Worm (Caenorhabditis elegans) whole organism, young adult: ENCODE measurements around the gene vps-36.
A peak's percentile ranks its signal among the peaks of the same experiment; 100 is the strongest.

ENCODE experiments used
- C06A6.2 ChIP-seq: fragments of 200-800 bp; sonication (Bioruptor generic); conservative IDR thresholded peaks from 2 replicates; pipeline ENCODE4 v1.3.6; 2022; ENCODE audit warnings: missing genetic modification characterization, missing compliant biosample characterization
- F23B12.7 ChIP-seq: sonication (generic microtip); optimal IDR thresholded peaks from 2 replicates; lab custom pipeline; 2017; ENCODE audit warnings: missing genetic modification characterization, mild to moderate bottlenecking, missing compliant biosample characterization, antibody characterized with exemption, moderate library complexity; ENCODE audit not compliant: insufficient read depth
- F33H1.4 ChIP-seq: fragments of 200-800 bp; sonication (Bioruptor generic); IDR thresholded peaks from 2 replicates; pipeline ENCODE4 v1.3.6; 2022; ENCODE audit warnings: missing genetic modification reagents, missing genetic modification characterization, missing compliant biosample characterization
- F49E8.2 ChIP-seq: sonication (generic microtip); optimal IDR thresholded peaks from 3 replicates; lab custom pipeline; 2017; ENCODE audit warnings: missing genetic modification characterization, mild to moderate bottlenecking, missing compliant biosample characterization, antibody characterized with exemption, moderate library complexity; ENCODE audit not compliant: insufficient read depth
- Y95B8A.8 ChIP-seq: fragments of 200-800 bp; sonication (Bioruptor generic); IDR thresholded peaks from 2 replicates; pipeline ENCODE4 v1.3.6; 2022; ENCODE audit warnings: missing genetic modification reagents, missing genetic modification characterization, missing compliant biosample characterization
- akir-1 ChIP-seq: fragments of 200-800 bp; sonication (Bioruptor generic); optimal IDR thresholded peaks from 2 replicates; lab custom pipeline; 2018; ENCODE audit warnings: mild to moderate bottlenecking, missing genetic modification characterization, moderate library complexity, missing compliant biosample characterization
- ama-1 ChIP-seq, 3 experiments: fragments of 150-350 bp in 1 of 3; sonication (generic microtip) in 2 of 3; optimal IDR thresholded peaks; 2 replicates each; lab custom pipeline; 2014 to 2018; ENCODE audit warnings: missing biosample characterization in 2 of 3, missing genetic modification characterization in 2 of 3, missing genetic modification reagents in 2 of 3
- atf-7 ChIP-seq: sonication (generic microtip); optimal IDR thresholded peaks from 2 replicates; lab custom pipeline; 2017; ENCODE audit warnings: mild to moderate bottlenecking, missing genetic modification characterization, missing compliant biosample characterization
- athp-1 ChIP-seq: sonication (generic microtip); optimal IDR thresholded peaks from 2 replicates; lab custom pipeline; 2017; ENCODE audit warnings: mild to moderate bottlenecking, missing genetic modification characterization, missing compliant biosample characterization
- attf-6 ChIP-seq: fragments of 200-800 bp; sonication (Bioruptor generic); IDR thresholded peaks from 2 replicates; pipeline ENCODE4 v1.3.6; 2022; ENCODE audit warnings: missing genetic modification reagents, missing genetic modification characterization, missing compliant biosample characterization
- cebp-1 ChIP-seq, 2 experiments: fragments of 200-800 bp in 1 of 2; sonication (Bioruptor generic) in 1 of 2; sonication (generic microtip) in 1 of 2; IDR thresholded peaks in 1 of 2; optimal IDR thresholded peaks in 1 of 2; 2 replicates each; pipeline versions ENCODE4 v1.3.6 to Lab custom; 2017 to 2022; ENCODE audit warnings: missing compliant biosample characterization in 2 of 2, missing genetic modification characterization in 2 of 2, mild to moderate bottlenecking in 1 of 2, missing genetic modification reagents in 1 of 2, moderate library complexity in 1 of 2
- chd-7 ChIP-seq: sonication (generic microtip); optimal IDR thresholded peaks from 2 replicates; lab custom pipeline; 2016; ENCODE audit warnings: mild to moderate bottlenecking, missing genetic modification characterization, moderate library complexity, missing compliant biosample characterization
- dox-1 ChIP-seq: fragments of 200-800 bp; sonication (Bioruptor generic); IDR thresholded peaks from 2 replicates; pipeline ENCODE4 v1.3.6; 2022; ENCODE audit warnings: missing genetic modification reagents, missing genetic modification characterization, missing compliant biosample characterization
- dpl-1 ChIP-seq: fragments of 150-350 bp; optimal IDR thresholded peaks from 2 replicates; lab custom pipeline; 2014; ENCODE audit warnings: missing biosample characterization, missing genetic modification reagents, missing genetic modification characterization
- ekl-4 ChIP-seq: fragments of 200-800 bp; sonication (Bioruptor generic); IDR thresholded peaks from 2 replicates; pipeline ENCODE4 v1.3.6; 2022; ENCODE audit warnings: missing genetic modification reagents, missing genetic modification characterization, missing compliant biosample characterization
- ets-4 ChIP-seq: fragments of 200-800 bp; sonication (Bioruptor generic); optimal IDR thresholded peaks from 2 replicates; lab custom pipeline; 2018; ENCODE audit warnings: mild to moderate bottlenecking, missing genetic modification characterization, missing compliant biosample characterization
- him-1 ChIP-seq: sonication (generic microtip); optimal IDR thresholded peaks from 2 replicates; lab custom pipeline; 2016; ENCODE audit warnings: missing genotype, missing genetic modification reagents, missing genetic modification characterization, missing compliant biosample characterization
- lin-35 ChIP-seq, 3 experiments: fragments of 150-350 bp in 2 of 3; sonication (generic microtip) in 1 of 3; optimal IDR thresholded peaks; 2 replicates each; lab custom pipeline; 2014 to 2018; ENCODE audit warnings: missing biosample characterization in 3 of 3, missing genetic modification characterization in 3 of 3, missing genetic modification reagents in 3 of 3
- lin-40 ChIP-seq: sonication (generic microtip); optimal IDR thresholded peaks from 2 replicates; lab custom pipeline; 2016; ENCODE audit warnings: missing genetic modification characterization, mild to moderate bottlenecking, missing compliant biosample characterization, missing genotype, missing genetic modification reagents
- lsy-27 ChIP-seq: sonication (generic microtip); optimal IDR thresholded peaks from 2 replicates; lab custom pipeline; 2017; ENCODE audit warnings: missing genetic modification characterization, mild to moderate bottlenecking, missing compliant biosample characterization, antibody characterized with exemption, missing genotype, borderline replicate concordance; ENCODE audit not compliant: insufficient read depth
- madf-10 ChIP-seq: sonication (generic microtip); optimal IDR thresholded peaks from 2 replicates; lab custom pipeline; 2016; ENCODE audit warnings: mild to moderate bottlenecking, missing genetic modification characterization, missing compliant biosample characterization
- madf-6 ChIP-seq: fragments of 200-800 bp; sonication (Bioruptor generic); IDR thresholded peaks from 2 replicates; pipeline ENCODE4 v1.3.6; 2022; ENCODE audit warnings: missing genetic modification reagents, missing genetic modification characterization, missing compliant biosample characterization
- mcd-1 ChIP-seq: fragments of 200-800 bp; sonication (Bioruptor generic); IDR thresholded peaks from 2 replicates; pipeline ENCODE4 v1.3.6; 2022; ENCODE audit warnings: missing genetic modification reagents, missing genetic modification characterization, missing compliant biosample characterization
- mes-4 ChIP-seq: sonication (generic microtip); optimal IDR thresholded peaks from 2 replicates; lab custom pipeline; 2016; ENCODE audit warnings: missing genotype, missing genetic modification characterization, missing compliant biosample characterization
- nfya-1 ChIP-seq: sonication (generic microtip); optimal IDR thresholded peaks from 2 replicates; lab custom pipeline; 2017; ENCODE audit warnings: antibody characterized with exemption, missing compliant biosample characterization, missing genetic modification characterization, borderline replicate concordance; ENCODE audit not compliant: insufficient read depth
- nfyb-1 ChIP-seq: fragments of 200-800 bp; sonication (Bioruptor generic); IDR thresholded peaks from 2 replicates; pipeline ENCODE4 v1.3.6; 2022; ENCODE audit warnings: missing genetic modification reagents, missing genetic modification characterization, missing compliant biosample characterization
- nhr-120 ChIP-seq: fragments of 200-800 bp; sonication (Bioruptor generic); IDR thresholded peaks from 2 replicates; pipeline ENCODE4 v1.3.6; 2022; ENCODE audit warnings: missing genetic modification characterization, missing compliant biosample characterization
- nhr-80 ChIP-seq: sonication (generic microtip); optimal IDR thresholded peaks from 2 replicates; lab custom pipeline; 2016; ENCODE audit warnings: missing genetic modification characterization, missing compliant biosample characterization
- nhr-90 ChIP-seq: sonication (generic microtip); optimal IDR thresholded peaks from 2 replicates; lab custom pipeline; 2016; ENCODE audit warnings: missing genotype, mild to moderate bottlenecking, missing genetic modification characterization, missing compliant biosample characterization
- repo-1 ChIP-seq: sonication (generic microtip); optimal IDR thresholded peaks from 2 replicates; lab custom pipeline; 2017; ENCODE audit warnings: mild to moderate bottlenecking, missing genetic modification characterization, missing compliant biosample characterization
- sea-2 ChIP-seq: fragments of 200-800 bp; sonication (Bioruptor generic); IDR thresholded peaks from 2 replicates; pipeline ENCODE4 v1.3.6; 2022; ENCODE audit warnings: missing genetic modification characterization, missing compliant biosample characterization
- somi-1 ChIP-seq: fragments of 200-800 bp; sonication (Bioruptor generic); optimal IDR thresholded peaks from 2 replicates; lab custom pipeline; 2018; ENCODE audit warnings: mild to moderate bottlenecking, missing genetic modification characterization, missing compliant biosample characterization
- tbp1 ChIP-seq: fragments of 200-800 bp; sonication (Bioruptor generic); optimal IDR thresholded peaks from 2 replicates; lab custom pipeline; 2018; ENCODE audit warnings: mild to moderate bottlenecking, missing genetic modification characterization, missing compliant biosample characterization
- zim-3 ChIP-seq: sonication (generic microtip); optimal IDR thresholded peaks from 2 replicates; lab custom pipeline; 2017; ENCODE audit warnings: mild to moderate bottlenecking, missing genetic modification characterization, moderate library complexity, missing compliant biosample characterization
- ztf-26 ChIP-seq: sonication (generic microtip); optimal IDR thresholded peaks from 2 replicates; lab custom pipeline; 2017; ENCODE audit warnings: missing genetic modification characterization, missing compliant biosample characterization
- ztf-6 ChIP-seq: fragments of 200-800 bp; sonication (Bioruptor generic); IDR thresholded peaks from 2 replicates; pipeline ENCODE4 v1.3.6; 2022; ENCODE audit warnings: missing genetic modification reagents, missing genetic modification characterization, missing compliant biosample characterization

vps-36 gene

DNA sequence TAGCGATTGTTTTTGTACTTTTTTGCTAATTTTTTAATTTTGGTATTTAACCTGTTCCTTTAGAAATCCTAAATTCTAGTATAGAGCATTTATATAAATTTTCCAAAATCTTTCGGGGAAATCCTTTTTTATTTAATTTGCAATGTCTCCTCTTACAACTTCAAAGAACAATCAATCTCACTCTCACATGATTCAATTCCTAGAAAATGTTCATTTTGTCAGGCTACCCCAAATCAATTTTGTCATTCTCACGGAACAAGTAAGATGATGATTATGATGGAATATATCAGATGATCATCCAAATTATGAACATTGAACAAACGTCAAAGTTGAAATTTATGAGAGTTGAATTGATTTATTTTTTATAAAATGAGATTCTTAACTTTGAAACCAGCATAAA lies 23.2 kb downstream of the vps-36 start:
- no peak for TF ChIP-seq zim-3 (tag; lab: Kevin White, UChicago)
- no peak for TF ChIP-seq nfya-1
- peak; percentile 80 for TF ChIP-seq nfyb-1
- peak; percentile 37 for TF ChIP-seq ama-1 (optimal IDR thresholded peaks at IDR 0.05; lab: Kevin White, UChicago)
- TF ChIP-seq ama-1 (GFP tag; optimal IDR thresholded peaks at IDR 0.05; lab: Kevin White, UChicago) = peak in 1 of 2 experiments; percentile 10
- no peak for TF ChIP-seq lsy-27 (tag; lab: Kevin White, UChicago)
- peak; percentile 21 for TF ChIP-seq repo-1 (tag; lab: Kevin White, UChicago)
- peak; percentile 33 for TF ChIP-seq lin-40
- TF ChIP-seq mcd-1 = 0 out of 2 replicates have a peak, but pooled peaks have one; percentile 21
- TF ChIP-seq F33H1.4 = no peak
- peak in 1 of 3 experiments; percentile 52 for TF ChIP-seq lin-35 (GFP tag; optimal IDR thresholded peaks at IDR 0.05; lab: Kevin White, UChicago)
- TF ChIP-seq somi-1 (GFP tag; lab: Kevin White, UChicago) = peak; percentile 50
- TF ChIP-seq dpl-1 (GFP tag; lab: Kevin White, UChicago) = no peak
- TF ChIP-seq C06A6.2 = peak; percentile 33
- TF ChIP-seq nhr-120 (GFP tag; lab: Robert Waterston, UW) = no peak
- peak; percentile 2 for TF ChIP-seq tbp1 (GFP tag; lab: Kevin White, UChicago)
- no peak for TF ChIP-seq ets-4 (GFP tag; lab: Kevin White, UChicago)
- TF ChIP-seq cebp-1 (GFP tag; IDR thresholded peaks at IDR 0.05; lab: Robert Waterston, UW) = peak; percentile 54; the same call in 1 of the 2 replicates
- TF ChIP-seq cebp-1 (tag; optimal IDR thresholded peaks at IDR 0.05; lab: Kevin White, UChicago) = peak; percentile 51
- TF ChIP-seq nhr-90 (tag; lab: Kevin White, UChicago) = peak; percentile 4

DNA sequence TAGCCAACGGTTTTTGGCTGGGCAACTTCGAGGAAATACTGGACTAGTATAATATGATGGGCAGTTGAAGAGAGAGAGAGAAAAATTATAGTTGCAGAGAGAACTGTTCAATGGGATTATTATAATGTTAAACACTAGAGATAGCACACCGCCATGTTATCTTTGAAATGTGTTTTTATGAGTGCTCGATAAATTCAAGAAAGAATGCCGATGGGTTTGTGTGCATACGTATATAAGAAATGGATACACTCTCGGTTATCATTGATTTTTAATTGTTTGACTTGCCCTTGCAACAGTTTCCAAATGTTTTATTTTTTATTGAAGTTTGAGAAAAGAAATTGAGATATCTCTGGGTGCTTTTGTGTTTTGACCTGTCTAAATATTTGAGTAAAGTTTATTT lies 23.8 kb downstream of the vps-36 start, which contains the start of gene F17C11.12:
TSS of gene F17C11.12 (minus strand) at position 240 of the 400 bp plus-strand sequence.
- TF ChIP-seq attf-6 (GFP tag; lab: Robert Waterston, UW) (no peak), nhr-80 (peak; percentile 66), Y95B8A.8 (GFP tag; lab: Robert Waterston, UW) (no peak), ets-4 (GFP tag; lab: Kevin White, UChicago) (no peak), akir-1 (GFP tag; lab: Kevin White, UChicago) (no peak), atf-7 (no peak), madf-10 (no peak)
- TF ChIP-seq, all 124 proteins: peak for 1

DNA sequence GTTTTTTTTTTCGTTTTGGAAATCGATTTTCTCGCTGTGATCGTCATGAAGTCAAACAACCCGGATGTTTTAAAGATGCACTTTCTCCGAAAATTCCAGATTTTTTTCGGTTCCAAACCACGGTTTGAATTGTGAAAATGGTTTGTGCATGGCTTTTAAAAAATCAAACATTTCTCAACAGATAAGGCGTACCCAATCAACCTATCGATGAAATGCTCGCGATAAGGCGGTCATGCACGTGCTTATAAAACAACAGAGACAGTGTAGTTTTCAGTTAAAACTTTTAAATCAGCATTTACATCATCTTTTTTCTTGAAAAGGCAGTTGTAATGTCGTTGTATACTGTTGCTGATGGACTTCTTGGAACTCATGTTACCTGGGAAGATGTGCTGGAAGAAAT lies 28.1 kb downstream of the vps-36 start, which contains the start of gene F58B4.5:
TSS of gene F58B4.5 (plus strand) at position 283 of the 400 bp plus-strand sequence.
- TF ChIP-seq madf-6 (GFP tag; lab: Robert Waterston, UW) (no peak), nhr-80 (peak; percentile 92)

DNA sequence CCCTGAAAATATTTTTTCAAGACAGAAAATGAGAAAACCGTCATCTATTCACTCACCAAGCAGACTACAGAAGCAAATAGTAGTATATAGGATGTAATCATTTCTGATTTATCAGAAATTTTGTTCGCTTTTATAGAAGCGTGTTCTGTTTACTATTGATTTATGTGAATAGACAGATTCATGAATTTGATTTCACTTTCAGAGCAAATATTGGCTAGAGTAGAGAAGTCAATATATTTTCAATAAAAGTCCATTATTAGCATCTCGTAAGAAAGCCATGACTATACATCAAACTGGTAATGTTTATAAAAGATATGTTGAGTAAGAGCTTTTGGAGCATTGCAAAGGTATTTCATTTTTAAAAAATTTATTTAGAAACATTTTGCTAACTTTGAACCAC lies 29.3 kb downstream of the vps-36 start, which contains the start of gene scvp-1:
TSS of gene scvp-1 (minus strand) at position 101 of the 400 bp plus-strand sequence.
- no peak for TF ChIP-seq F49E8.2 (tag; lab: Kevin White, UChicago)
- TF ChIP-seq mes-4 (tag; lab: Kevin White, UChicago) = no peak
- TF ChIP-seq chd-7 (tag; lab: Kevin White, UChicago) = no peak
- TF ChIP-seq, all 124 proteins: peak for 0

ce11 chrV:10929511-10929910 lies 31.0 kb downstream of the vps-36 start, which contains the start of gene F58B4.3:
Gene F58B4.3 (plus strand): TSS chrV:10929811.
- no peak for TF ChIP-seq athp-1 (tag; lab: Kevin White, UChicago)
- no peak for TF ChIP-seq nhr-120 (GFP tag; lab: Robert Waterston, UW)
- TF ChIP-seq him-1 = no peak
- TF ChIP-seq ztf-26 (tag; lab: Kevin White, UChicago) = no peak
- TF ChIP-seq dox-1 (GFP tag; lab: Robert Waterston, UW) = no peak
- TF ChIP-seq F23B12.7 (tag; lab: Kevin White, UChicago) = no peak
- TF ChIP-seq ekl-4 (GFP tag; lab: Robert Waterston, UW) = no peak
- TF ChIP-seq sea-2 (GFP tag; lab: Robert Waterston, UW) = no peak
- no peak for TF ChIP-seq ztf-6 (GFP tag; lab: Robert Waterston, UW)
